Worm (Caenorhabditis elegans) whole organism, late embryonic: ENCODE results near the gene fbxa-194.

ENCODE experiments used
- ama-1 ChIP-seq: fragments of 150-350 bp; optimal IDR thresholded peaks from 2 replicates; lab custom pipeline; 2014
- elt-2 ChIP-seq: sonication (generic microtip); optimal IDR thresholded peaks from 2 replicates; lab custom pipeline; 2016; ENCODE audit warnings: missing genetic modification reagents, missing genetic modification characterization, missing compliant biosample characterization
- elt-4 ChIP-seq: sonication (generic microtip); optimal IDR thresholded peaks from 2 replicates; lab custom pipeline; 2016; ENCODE audit warnings: missing genetic modification characterization, missing compliant biosample characterization
- fkh-6 ChIP-seq: sonication (generic microtip); optimal IDR thresholded peaks from 2 replicates; lab custom pipeline; 2016; ENCODE audit warnings: missing genetic modification characterization, missing compliant biosample characterization
- hlh-13 ChIP-seq: fragments of 200-800 bp; sonication (Bioruptor generic); optimal IDR thresholded peaks from 2 replicates; lab custom pipeline; 2018; ENCODE audit warnings: mild to moderate bottlenecking, missing genetic modification characterization, missing compliant biosample characterization
- hlh-8 ChIP-seq: sonication (generic microtip); optimal IDR thresholded peaks from 2 replicates; lab custom pipeline; 2016; ENCODE audit warnings: missing genotype, missing genetic modification characterization, missing compliant biosample characterization
- lin-11 ChIP-seq: fragments of 200-800 bp; sonication (Bioruptor generic); optimal IDR thresholded peaks from 2 replicates; lab custom pipeline; 2018; ENCODE audit warnings: mild to moderate bottlenecking, missing genetic modification characterization, missing compliant biosample characterization
- nfya-1 ChIP-seq: sonication (generic microtip); optimal IDR thresholded peaks from 2 replicates; lab custom pipeline; 2017; ENCODE audit warnings: missing genetic modification characterization, mild to moderate bottlenecking, missing compliant biosample characterization, antibody characterized with exemption, moderate library complexity
- nhr-11 ChIP-seq: fragments of 150-350 bp; optimal IDR thresholded peaks from 2 replicates; lab custom pipeline; 2014; ENCODE audit warnings: missing biosample characterization, missing genetic modification characterization
- pha-2 ChIP-seq: sonication (generic microtip); optimal IDR thresholded peaks from 2 replicates; lab custom pipeline; 2017; ENCODE audit warnings: mild to moderate bottlenecking, missing genetic modification characterization, missing compliant biosample characterization
- pha-4 ChIP-seq: fragments of 150-350 bp; optimal IDR thresholded peaks from 2 replicates; lab custom pipeline; 2018; ENCODE audit warnings: missing biosample characterization, missing genetic modification reagents, missing genetic modification characterization
- ref-2 ChIP-seq: sonication (generic microtip); optimal IDR thresholded peaks from 2 replicates; lab custom pipeline; 2016; ENCODE audit warnings: missing genetic modification characterization, missing compliant biosample characterization
- unc-86 ChIP-seq: sonication (generic microtip); optimal IDR thresholded peaks from 2 replicates; lab custom pipeline; 2016; ENCODE audit warnings: missing genetic modification characterization, missing compliant biosample characterization
- ztf-16 ChIP-seq: sonication (generic microtip); optimal IDR thresholded peaks from 2 replicates; lab custom pipeline; 2017; ENCODE audit warnings: missing genetic modification characterization, missing compliant biosample characterization

ce11 chrV:19778608-19779007, at the start of gene fbxa-194:
- TF ChIP-seq unc-86 (tag; lab: Kevin White, UChicago), result no peak
- TF ChIP-seq elt-2 (tag; lab: Kevin White, UChicago), result no peak
- no peak for TF ChIP-seq pha-2
- no peak for TF ChIP-seq hlh-8 (tag; lab: Kevin White, UChicago)
- no peak for TF ChIP-seq pha-4 (tag; lab: Kevin White, UChicago)
- no peak for TF ChIP-seq ama-1 (lab: Kevin White, UChicago)
- TF ChIP-seq nfya-1, result no peak
- no peak for TF ChIP-seq nhr-11 (tag; lab: Kevin White, UChicago)
- no peak for TF ChIP-seq hlh-13
- TF ChIP-seq lin-11 (tag; lab: Kevin White, UChicago), result no peak
- no peak for TF ChIP-seq elt-4 (tag; lab: Kevin White, UChicago)
- no peak for TF ChIP-seq ztf-16 (tag; lab: Kevin White, UChicago)
- no peak for TF ChIP-seq fkh-6 (tag; lab: Kevin White, UChicago)
- TF ChIP-seq ref-2 (tag; lab: Kevin White, UChicago), result no peak
